Fruit fly (Drosophila melanogaster): ENCODE measurements around the gene fh.

DNA sequence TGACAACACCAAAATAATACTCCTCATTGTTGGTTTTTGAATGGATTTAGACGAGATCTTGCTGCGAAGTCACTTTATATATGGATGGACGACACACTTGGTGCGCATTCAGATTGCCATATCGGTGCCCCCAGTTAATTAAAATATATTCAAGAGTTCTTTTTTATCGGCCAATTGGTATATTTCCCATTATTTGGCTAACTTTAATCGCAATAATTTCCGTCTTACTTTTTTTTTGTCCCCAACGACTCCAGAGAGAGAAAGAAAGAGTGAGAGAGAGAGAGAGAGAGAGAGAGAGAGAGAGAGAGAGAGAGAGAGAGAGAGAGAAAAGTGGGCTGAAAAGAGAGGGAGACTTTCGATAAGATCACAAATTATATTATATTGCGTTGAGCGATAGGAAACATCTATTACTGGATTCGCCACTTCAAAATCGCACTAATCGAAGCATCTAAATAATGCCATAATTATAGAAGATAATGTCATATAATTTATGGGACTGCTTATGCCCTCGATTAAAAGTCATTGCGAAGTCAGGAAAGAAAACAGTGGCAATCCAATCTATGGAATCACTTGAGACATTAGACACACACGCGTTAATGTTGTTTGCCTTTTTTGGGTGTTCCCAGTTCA lies 41.8 kb upstream of the fh start, which contains the start of gene CG12115:
- TF ChIP-seq ttk (optimal IDR thresholded peaks at IDR 0.05), result no peak
- no peak for TF ChIP-seq h (optimal IDR thresholded peaks at IDR 0.05)
- no peak for TF ChIP-seq Sin3A (optimal IDR thresholded peaks at IDR 0.05)
- TF ChIP-seq Myc (optimal IDR thresholded peaks at IDR 0.05), result no peak
- no peak for TF ChIP-seq insv (optimal IDR thresholded peaks at IDR 0.05)
